Worm (Caenorhabditis elegans) whole organism, midembryonic: ENCODE measurements around the gene F15G9.5.

Experiments
- T22C8.4 ChIP-seq: fragments of 200-800 bp; sonication (Bioruptor generic); IDR thresholded peaks from 2 replicates; pipeline ENCODE4 v1.3.6; 2022; ENCODE audit warnings: missing genetic modification characterization, missing compliant biosample characterization
- cog-1 ChIP-seq: sonication (generic microtip); optimal IDR thresholded peaks from 2 replicates; lab custom pipeline; 2016; ENCODE audit warnings: missing genetic modification characterization, missing compliant biosample characterization
- flt-1 ChIP-seq: fragments of 200-800 bp; sonication (Bioruptor generic); IDR thresholded peaks from 2 replicates; pipeline ENCODE4 v1.3.6; 2022; ENCODE audit warnings: missing genetic modification characterization, missing compliant biosample characterization
- klf-2 ChIP-seq: fragments of 200-800 bp; sonication (Bioruptor generic); conservative IDR thresholded peaks from 2 replicates; pipeline ENCODE4 v1.3.6; 2022; ENCODE audit warnings: missing genetic modification reagents, missing genetic modification characterization, missing compliant biosample characterization
- med-1 ChIP-seq: sonication (generic microtip); optimal IDR thresholded peaks from 2 replicates; lab custom pipeline; 2017; ENCODE audit warnings: missing genetic modification characterization, mild to moderate bottlenecking, missing compliant biosample characterization, antibody characterized with exemption, missing genetic modification reagents; ENCODE audit not compliant: insufficient read depth
- ref-1 ChIP-seq: fragments of 200-800 bp; sonication (Bioruptor generic); conservative IDR thresholded peaks from 2 replicates; pipeline ENCODE4 v1.3.6; 2022; ENCODE audit warnings: missing genetic modification reagents, missing genetic modification characterization, missing compliant biosample characterization
- tab-1 ChIP-seq: fragments of 200-800 bp; sonication (Bioruptor generic); IDR thresholded peaks from 2 replicates; pipeline ENCODE4 v1.3.6; 2022; ENCODE audit warnings: missing genetic modification characterization, missing compliant biosample characterization
- ztf-23 ChIP-seq: fragments of 200-800 bp; sonication (Bioruptor generic); IDR thresholded peaks from 2 replicates; pipeline ENCODE4 v1.3.6; 2022; ENCODE audit warnings: missing genetic modification reagents, missing genetic modification characterization, missing compliant biosample characterization

DNA sequence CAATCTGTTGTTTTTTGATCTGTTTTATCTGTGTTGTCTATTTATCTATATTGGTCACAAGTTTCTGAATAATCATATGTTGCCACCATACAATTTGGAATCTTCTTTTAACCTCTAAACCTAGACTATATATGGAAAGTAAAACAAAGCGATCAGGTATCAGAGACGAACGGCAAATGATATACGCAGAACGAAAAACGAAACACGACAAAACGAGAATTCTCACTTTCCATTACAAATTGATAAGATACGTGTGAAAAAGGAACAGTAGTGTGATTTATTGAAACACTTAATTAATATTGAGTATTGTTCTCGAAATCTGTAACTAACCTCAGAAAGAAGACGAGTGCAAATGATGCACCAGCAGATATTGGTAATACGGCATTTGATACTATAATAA lies 26.2 kb upstream of the F15G9.5 start:
- TF ChIP-seq tab-1 (GFP tag; lab: Robert Waterston, UW), result no peak
- no peak for TF ChIP-seq flt-1 (GFP tag; lab: Robert Waterston, UW)
- TF ChIP-seq T22C8.4 (GFP tag; lab: Robert Waterston, UW), result no peak
- TF ChIP-seq ref-1, result no peak
- no peak for TF ChIP-seq klf-2 (GFP tag; lab: Robert Waterston, UW)
- TF ChIP-seq cog-1 (tag; lab: Kevin White, UChicago), result no peak
- TF ChIP-seq med-1 (GFP tag; lab: Kevin White, UChicago), result no peak
- TF ChIP-seq ztf-23 (GFP tag; lab: Robert Waterston, UW), result no peak
